Worm (Caenorhabditis elegans) whole organism, L1 larva: ENCODE data around the gene set-9.

Source experiments
- fkh-4 ChIP-seq: sonication (generic microtip); optimal IDR thresholded peaks from 2 replicates; lab custom pipeline; 2016; ENCODE audit warnings: missing compliant biosample characterization, missing genetic modification characterization, borderline replicate concordance
- tbx-2 ChIP-seq: sonication (generic microtip); optimal IDR thresholded peaks from 2 replicates; lab custom pipeline; 2016; ENCODE audit warnings: missing genetic modification characterization, missing compliant biosample characterization

ce11 chrIV:4288332-4288731, 19.4 kb upstream of the set-9 start, which contains the start of gene srv-4:
- no peak for TF ChIP-seq tbx-2 (tag; lab: Kevin White, UChicago)
- TF ChIP-seq fkh-4 = no peak
